Worm (Caenorhabditis elegans) whole organism, L4/young adult: ENCODE results near the gene tofu-2.

Experiments used
- W03F9.2 ChIP-seq: fragments of 150-350 bp; optimal IDR thresholded peaks from 2 replicates; lab custom pipeline; 2014; ENCODE audit warnings: missing biosample characterization, missing genetic modification characterization
- him-1 ChIP-seq: sonication (generic microtip); optimal IDR thresholded peaks from 2 replicates; lab custom pipeline; 2016; ENCODE audit warnings: missing genotype, missing genetic modification reagents, missing genetic modification characterization, missing compliant biosample characterization

ce11 chrV:7036475-7036874, 14.6 kb downstream of the tofu-2 start, which contains the start of gene twk-11:
- no peak for TF ChIP-seq W03F9.2 (tag; lab: Kevin White, UChicago)
- no peak for TF ChIP-seq him-1 (tag; lab: Kevin White, UChicago)
